Fruit fly (Drosophila melanogaster) whole organism, embryonic: ENCODE data around the gene CG4467.
A peak's percentile ranks its signal among the peaks of the same experiment; 100 is the strongest.

Source experiments
- CG11085 ChIP-seq: fragments of 200-800 bp; sonication (Bioruptor generic); IDR thresholded peaks from 2 replicates; pipeline ENCODE4 v1.3.6; 2022; ENCODE audit warnings: missing biosample characterization, missing genetic modification characterization
- CG14965 ChIP-seq: fragments of 200-800 bp; sonication (Bioruptor generic); optimal IDR thresholded peaks from 2 replicates; lab custom pipeline; 2016; ENCODE audit warnings: missing biosample characterization, missing genetic modification characterization, borderline replicate concordance
- CG15011 ChIP-seq: fragments of 200-800 bp; sonication (Bioruptor generic); optimal IDR thresholded peaks from 3 replicates; lab custom pipeline; 2018; ENCODE audit warnings: missing biosample characterization, mild to moderate bottlenecking, missing genetic modification characterization
- CG17385 ChIP-seq: fragments of 200-800 bp; sonication (Bioruptor generic); optimal IDR thresholded peaks from 3 replicates; lab custom pipeline; 2018; ENCODE audit warnings: missing biosample characterization, mild to moderate bottlenecking, missing genetic modification characterization
- CG2120 ChIP-seq: fragments of 200-800 bp; sonication (Bioruptor generic); optimal IDR thresholded peaks from 3 replicates; lab custom pipeline; 2016; ENCODE audit warnings: missing biosample characterization, missing genetic modification characterization
- CG31388 ChIP-seq: fragments of 200-800 bp; sonication (Bioruptor generic); optimal IDR thresholded peaks from 2 replicates; lab custom pipeline; 2016; ENCODE audit warnings: missing biosample characterization, missing genetic modification characterization
- CG5953 ChIP-seq: fragments of 200-800 bp; sonication (Bioruptor generic); IDR thresholded peaks from 2 replicates; pipeline ENCODE4 v1.3.6; 2022; ENCODE audit warnings: missing biosample characterization, missing genetic modification characterization
- CG6683 ChIP-seq: fragments of 200-800 bp; sonication (Bioruptor generic); optimal IDR thresholded peaks from 2 replicates; lab custom pipeline; 2017; ENCODE audit warnings: missing biosample characterization, mild to moderate bottlenecking, missing genetic modification characterization, missing genetic modification reagents
- CG7963 ChIP-seq: fragments of 200-800 bp; sonication (Bioruptor generic); IDR thresholded peaks from 3 replicates; pipeline ENCODE4 v1.3.6; 2022; ENCODE audit warnings: missing biosample characterization, missing genetic modification characterization; ENCODE audit not compliant: partially characterized antibody
- CG7987 ChIP-seq: fragments of 200-800 bp; sonication (Bioruptor generic); optimal IDR thresholded peaks from 2 replicates; lab custom pipeline; 2018; ENCODE audit warnings: missing biosample characterization, mild to moderate bottlenecking, missing genetic modification characterization, moderate library complexity
- CG9876 ChIP-seq: fragments of 200-800 bp; sonication (Bioruptor generic); optimal IDR thresholded peaks from 2 replicates; lab custom pipeline; 2016; ENCODE audit warnings: missing biosample characterization, missing genetic modification characterization
- D19B ChIP-seq: fragments of 200-800 bp; sonication (Bioruptor generic); optimal IDR thresholded peaks from 2 replicates; lab custom pipeline; 2017; ENCODE audit warnings: missing biosample characterization, mild to moderate bottlenecking, missing genetic modification characterization
- Ets97D ChIP-seq: fragments of 200-800 bp; sonication (Bioruptor generic); optimal IDR thresholded peaks from 3 replicates; lab custom pipeline; 2016; ENCODE audit warnings: missing biosample characterization, missing genetic modification characterization
- Fer3 ChIP-seq: fragments of 200-800 bp; sonication (Bioruptor generic); optimal IDR thresholded peaks from 2 replicates; lab custom pipeline; 2018; ENCODE audit warnings: missing biosample characterization, mild to moderate bottlenecking, missing genetic modification characterization, moderate library complexity
- HLH3B ChIP-seq: fragments of 200-800 bp; sonication (Bioruptor generic); IDR thresholded peaks from 2 replicates; pipeline ENCODE4 v1.3.6; 2022; ENCODE audit warnings: missing biosample characterization, missing genetic modification characterization
- HLHmδ ChIP-seq: fragments of 200-800 bp; sonication (Bioruptor generic); optimal IDR thresholded peaks from 2 replicates; lab custom pipeline; 2018; ENCODE audit warnings: missing biosample characterization, mild to moderate bottlenecking, missing genetic modification characterization, moderate library complexity
- Mad ChIP-seq: fragments of 200-800 bp; sonication (Bioruptor generic); optimal IDR thresholded peaks from 2 replicates; lab custom pipeline; 2016; ENCODE audit warnings: missing biosample characterization, missing genetic modification characterization
- Tbp ChIP-seq: fragments of >200 bp; optimal IDR thresholded peaks from 2 replicates; lab custom pipeline; 2018; ENCODE audit warnings: missing biosample characterization, missing genetic modification characterization
- Xrp1 ChIP-seq: fragments of 200-800 bp; sonication (Bioruptor generic); IDR thresholded peaks from 2 replicates; pipeline ENCODE4 v1.3.6; 2022; ENCODE audit warnings: missing biosample characterization, missing genetic modification characterization
- YL-1 ChIP-seq: fragments of 200-800 bp; sonication (Bioruptor generic); optimal IDR thresholded peaks from 3 replicates; lab custom pipeline; 2017; ENCODE audit warnings: missing biosample characterization, mild to moderate bottlenecking, missing genetic modification characterization
- fd102C ChIP-seq: fragments of 200-800 bp; sonication (Bioruptor generic); optimal IDR thresholded peaks from 2 replicates; lab custom pipeline; 2018; ENCODE audit warnings: missing biosample characterization, mild to moderate bottlenecking, missing genetic modification characterization, moderate library complexity
- fd64A ChIP-seq: fragments of 200-800 bp; sonication (Bioruptor generic); optimal IDR thresholded peaks from 3 replicates; lab custom pipeline; 2018; ENCODE audit warnings: missing biosample characterization, mild to moderate bottlenecking, missing genetic modification characterization
- grau ChIP-seq: fragments of 200-800 bp; optimal IDR thresholded peaks from 3 replicates; lab custom pipeline; 2019; ENCODE audit warnings: missing biosample characterization, mild to moderate bottlenecking, missing genetic modification characterization, moderate library complexity
- gt ChIP-seq: fragments of 200-800 bp; sonication (Bioruptor generic); IDR thresholded peaks from 2 replicates; pipeline ENCODE4 v1.3.6; 2022; ENCODE audit warnings: missing biosample characterization, missing genetic modification characterization
- ham ChIP-seq: fragments of 200-800 bp; sonication (Bioruptor generic); IDR thresholded peaks from 2 replicates; pipeline ENCODE4 v1.3.6; 2022; ENCODE audit warnings: missing biosample characterization, missing genetic modification characterization
- lov ChIP-seq, 2 experiments: fragments of 200-800 bp in 1 of 2; fragments of >200 bp in 1 of 2; sonication (Bioruptor generic) in 1 of 2; IDR thresholded peaks in 1 of 2; optimal IDR thresholded peaks in 1 of 2; 2 replicates in 1 of 2; 3 replicates in 1 of 2; pipeline versions ENCODE4 v1.3.6 to Lab custom; 2017 to 2022; ENCODE audit warnings: missing biosample characterization in 1 of 2, missing genetic modification characterization in 1 of 2
- odd ChIP-seq: fragments of 200-800 bp; sonication (Bioruptor generic); optimal IDR thresholded peaks from 2 replicates; lab custom pipeline; 2017; ENCODE audit warnings: missing biosample characterization, mild to moderate bottlenecking, missing genetic modification characterization
- row ChIP-seq: fragments of 200-800 bp; sonication (Bioruptor generic); IDR thresholded peaks from 3 replicates; pipeline ENCODE4 v1.3.6; 2022; ENCODE audit warnings: missing biosample characterization, missing genetic modification characterization
- sna ChIP-seq: fragments of 200-800 bp; sonication (Bioruptor generic); IDR thresholded peaks from 2 replicates; pipeline ENCODE4 v1.3.6; 2022; ENCODE audit warnings: missing biosample characterization, missing genetic modification characterization; ENCODE audit not compliant: partially characterized antibody
- sr ChIP-seq: fragments of 200-800 bp; sonication (Bioruptor generic); IDR thresholded peaks from 3 replicates; pipeline ENCODE4 v1.3.6; 2022; ENCODE audit warnings: missing biosample characterization, missing genetic modification characterization
- tna ChIP-seq: fragments of 200-800 bp; sonication (Bioruptor generic); IDR thresholded peaks from 2 replicates; pipeline ENCODE4 v1.3.6; 2022; ENCODE audit warnings: missing biosample characterization, missing genetic modification characterization; ENCODE audit not compliant: partially characterized antibody
- trh ChIP-seq: fragments of 200-800 bp; sonication (Bioruptor generic); optimal IDR thresholded peaks from 2 replicates; lab custom pipeline; 2016; ENCODE audit warnings: missing biosample characterization, missing genetic modification characterization
- vnd ChIP-seq: fragments of 200-800 bp; sonication (Bioruptor generic); IDR thresholded peaks from 3 replicates; pipeline ENCODE4 v1.3.6; 2022; ENCODE audit warnings: missing biosample characterization, missing genetic modification characterization; ENCODE audit not compliant: partially characterized antibody

CG4467 gene

DNA sequence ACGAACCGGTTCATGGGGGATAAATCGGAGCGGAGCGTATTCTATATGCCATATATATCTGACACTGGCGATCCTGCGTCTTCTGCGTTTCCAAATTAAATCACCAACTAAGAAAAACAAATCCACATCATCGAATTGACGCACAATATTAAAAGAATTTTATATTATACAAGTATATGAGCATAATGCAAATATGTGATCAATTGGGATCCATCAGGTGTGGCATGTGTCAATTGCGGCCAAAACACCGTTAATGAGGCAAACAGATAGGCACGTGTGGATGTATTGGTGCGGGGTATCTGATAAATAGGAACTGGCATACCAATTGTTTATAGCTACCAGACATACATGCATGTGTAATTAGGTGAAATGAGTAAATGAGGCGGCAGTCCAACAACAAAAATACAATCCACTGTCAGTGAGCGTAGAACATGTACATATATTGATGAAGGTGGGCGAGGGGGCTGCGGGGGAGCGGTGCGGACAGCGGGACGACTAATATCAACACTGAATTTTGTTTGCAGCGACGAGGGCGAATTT is 70.6 kb downstream of the CG4467 start (continued):
- TF ChIP-seq sna (GFP tag; lab: Robert Waterston, UW) (no peak), CG11085 (no peak), trh (GFP tag; lab: Kevin White, UChicago) (no peak), row (GFP tag; lab: Robert Waterston, UW) (no peak), fd64A (no peak), CG14965 (GFP tag; lab: Kevin White, UChicago) (no peak), CG2120 (GFP tag; lab: Kevin White, UChicago) (no peak), vnd (no peak), Xrp1 (no peak; the same call in 1 of the 2 replicates), CG7987 (GFP tag; lab: Kevin White, UChicago) (peak; percentile 17), Tbp (GFP tag; lab: Kevin White, UChicago) (no peak), ham (GFP tag; lab: Robert Waterston, UW) (no peak), odd (GFP tag; lab: Kevin White, UChicago) (no peak), CG31388 (GFP tag; lab: Kevin White, UChicago) (no peak), CG6683 (GFP tag; lab: Kevin White, UChicago) (no peak), lov (optimal IDR thresholded peaks at IDR 0.05; lab: Kevin White, UChicago) (no peak), lov (GFP tag; IDR thresholded peaks at IDR 0.05; lab: Robert Waterston, UW) (no peak), YL-1 (GFP tag; lab: Kevin White, UChicago) (no peak), sr (GFP tag; lab: Robert Waterston, UW) (no peak), grau (peak; percentile 13), HLHmδ (no peak), Mad (GFP tag; lab: Kevin White, UChicago) (no peak), CG17385 (GFP tag; lab: Kevin White, UChicago) (no peak), HLH3B (GFP tag; lab: Robert Waterston, UW) (no peak), Ets97D (GFP tag; lab: Kevin White, UChicago) (no peak), CG15011 (GFP tag; lab: Kevin White, UChicago) (peak; percentile 11), CG7963 (GFP tag; lab: Robert Waterston, UW) (no peak), CG5953 (GFP tag; lab: Robert Waterston, UW) (no peak), tna (GFP tag; lab: Robert Waterston, UW) (no peak), fd102C (no peak), Fer3 (no peak), gt (GFP tag; lab: Robert Waterston, UW) (no peak), CG9876 (no peak), D19B (GFP tag; lab: Kevin White, UChicago) (no peak)
